Worm (Caenorhabditis elegans): ENCODE measurements around the gene F41G3.20.
A peak's percentile ranks its signal among the peaks of the same experiment; 100 is the strongest.

F41G3.20 gene

ce11 chrII:6782738-6783163 lies 31.9 kb upstream of the F41G3.20 start (continued):
- peak; percentile 65 for TF ChIP-seq nhr-47 (tag; optimal IDR thresholded peaks at IDR 0.05)
- TF ChIP-seq lin-13 (GFP tag; optimal IDR thresholded peaks at IDR 0.05) = no peak
- TF ChIP-seq C04F5.9 (tag; optimal IDR thresholded peaks at IDR 0.05) = no peak
- TF ChIP-seq hlh-4 (tag; optimal IDR thresholded peaks at IDR 0.05) = no peak
- TF ChIP-seq ztf-11 (tag; optimal IDR thresholded peaks at IDR 0.05) = no peak

ce11 chrII:6781983-6782382 lies 31.2 kb upstream of the F41G3.20 start:
- TF ChIP-seq fkh-8 (tag; optimal IDR thresholded peaks at IDR 0.05) = no peak
- no peak for TF ChIP-seq ces-1 (GFP tag; optimal IDR thresholded peaks at IDR 0.05)
- TF ChIP-seq lin-39 (tag; optimal IDR thresholded peaks at IDR 0.05) = no peak
- no peak for TF ChIP-seq mef-2 (tag; optimal IDR thresholded peaks at IDR 0.05)
- no peak for TF ChIP-seq skn-1 (tag; optimal IDR thresholded peaks at IDR 0.05)
- TF ChIP-seq egl-27 (tag; optimal IDR thresholded peaks at IDR 0.05) = no peak
- TF ChIP-seq lin-15B (tag; optimal IDR thresholded peaks at IDR 0.05) = no peak
- TF ChIP-seq alr-1 (tag; optimal IDR thresholded peaks at IDR 0.05; ENCODE audit: borderline replicate concordance) = no peak
- TF ChIP-seq xbp-1 (tag; optimal IDR thresholded peaks at IDR 0.05) = no peak
- no peak for TF ChIP-seq hpl-2 (GFP tag; optimal IDR thresholded peaks at IDR 0.05)
- no peak for TF ChIP-seq ztf-4 (tag; optimal IDR thresholded peaks at IDR 0.05)
- TF ChIP-seq rnt-1 (tag; optimal IDR thresholded peaks at IDR 0.05) = no peak
- no peak for TF ChIP-seq egl-13 (tag; optimal IDR thresholded peaks at IDR 0.05)
- no peak for TF ChIP-seq efl-1 (optimal IDR thresholded peaks at IDR 0.05)
- no peak for TF ChIP-seq efl-1 (GFP tag; optimal IDR thresholded peaks at IDR 0.05 in 1 of 2)
- TF ChIP-seq dsc-1 (tag; optimal IDR thresholded peaks at IDR 0.05) = no peak
- no peak for TF ChIP-seq nhr-77 (tag; optimal IDR thresholded peaks at IDR 0.05)

ce11 chrII:6781231-6781630 lies 30.4 kb upstream of the F41G3.20 start:
- TF ChIP-seq pqm-1 (tag; optimal IDR thresholded peaks at IDR 0.05) = peak; percentile 64
- TF ChIP-seq blmp-1 (tag; optimal IDR thresholded peaks at IDR 0.05) = no peak
- TF ChIP-seq nhr-12 (tag; optimal IDR thresholded peaks at IDR 0.05) = no peak
- TF ChIP-seq elt-2 (tag; optimal IDR thresholded peaks at IDR 0.05) = peak; percentile 81
- no peak for TF ChIP-seq grh-1 (GFP tag; IDR thresholded peaks at IDR 0.05)
- no peak for TF ChIP-seq nhr-19 (GFP tag; conservative IDR thresholded peaks at IDR 0.05)

- TF ChIP-seq C16A3.4 (tag; optimal IDR thresholded peaks at IDR 0.05) = no peak
- TF ChIP-seq nhr-71 (tag; optimal IDR thresholded peaks at IDR 0.05) = peak; percentile 14
- TF ChIP-seq fkh-8 (tag; optimal IDR thresholded peaks at IDR 0.05) = peak; percentile 76
- TF ChIP-seq efl-1 (optimal IDR thresholded peaks at IDR 0.05) = no peak
- peak in 1 of 2 experiments; percentile 24 for TF ChIP-seq efl-1 (GFP tag; optimal IDR thresholded peaks at IDR 0.05 in 1 of 2)
Measured at ce11 chrII:6779104-6779503, 28.3 kb upstream of the F41G3.20 start, which contains the start of gene T13C2.7. Gene T13C2.7 (plus strand): TSS chrII:6779404.

- TF ChIP-seq pqm-1 (tag; optimal IDR thresholded peaks at IDR 0.05) = no peak
- no peak for TF ChIP-seq hpl-2 (GFP tag; optimal IDR thresholded peaks at IDR 0.05)
- TF ChIP-seq swsn-7 (tag; optimal IDR thresholded peaks at IDR 0.05) = peak; percentile 80
- TF ChIP-seq fos-1 (tag; optimal IDR thresholded peaks at IDR 0.05) = no peak
- peak; percentile 86 for TF ChIP-seq egl-13 (tag; optimal IDR thresholded peaks at IDR 0.05)
- TF ChIP-seq ets-5 (GFP tag; IDR thresholded peaks at IDR 0.05) = no peak
- peak; percentile 81 for TF ChIP-seq dsc-1 (tag; optimal IDR thresholded peaks at IDR 0.05)
- TF ChIP-seq nhr-71 (tag; optimal IDR thresholded peaks at IDR 0.05) = peak; percentile 90
- no peak for TF ChIP-seq nhr-28 (tag; optimal IDR thresholded peaks at IDR 0.05)
- TF ChIP-seq nhr-11 (tag; optimal IDR thresholded peaks at IDR 0.05) = no peak
- TF ChIP-seq zag-1 (tag; optimal IDR thresholded peaks at IDR 0.05) = no peak
- no peak for TF ChIP-seq F16B12.6 (tag; optimal IDR thresholded peaks at IDR 0.05)
- TF ChIP-seq ceh-8 (GFP tag; optimal IDR thresholded peaks at IDR 0.05) = no peak
- TF ChIP-seq tlp-1 (tag; optimal IDR thresholded peaks at IDR 0.05) = no peak
- TF ChIP-seq mdl-1 (tag; optimal IDR thresholded peaks at IDR 0.05) = peak in 1 of 2 experiments; percentile 29
- TF ChIP-seq skn-1 (tag; optimal IDR thresholded peaks at IDR 0.05) = peak; percentile 45
- TF ChIP-seq jun-1 (tag; optimal IDR thresholded peaks at IDR 0.05) = no peak
- TF ChIP-seq rnt-1 (tag; optimal IDR thresholded peaks at IDR 0.05) = peak; percentile 96
- peak; percentile 77 to 79 for TF ChIP-seq lsy-2 (tag; optimal IDR thresholded peaks at IDR 0.05)
- no peak for TF ChIP-seq mef-2 (tag; optimal IDR thresholded peaks at IDR 0.05)
- TF ChIP-seq unc-86 (tag; optimal IDR thresholded peaks at IDR 0.05) = peak; percentile 77
- peak in 2 of 6 experiments; percentile 32 to 47 for TF ChIP-seq elt-3 (tag; optimal IDR thresholded peaks at IDR 0.05)
- peak; percentile 87 for TF ChIP-seq nhr-90 (tag; optimal IDR thresholded peaks at IDR 0.05; ENCODE audit: poor library complexity)
Measured at ce11 chrII:6776418-6777034, 25.7 kb upstream of the F41G3.20 start, which contains the start of gene ssup-72. Gene ssup-72 (plus strand): TSS chrII:6776598.

All from whole organism, L1 larva.